Worm (Caenorhabditis elegans): ENCODE results near the gene F26C11.3.

DNA sequence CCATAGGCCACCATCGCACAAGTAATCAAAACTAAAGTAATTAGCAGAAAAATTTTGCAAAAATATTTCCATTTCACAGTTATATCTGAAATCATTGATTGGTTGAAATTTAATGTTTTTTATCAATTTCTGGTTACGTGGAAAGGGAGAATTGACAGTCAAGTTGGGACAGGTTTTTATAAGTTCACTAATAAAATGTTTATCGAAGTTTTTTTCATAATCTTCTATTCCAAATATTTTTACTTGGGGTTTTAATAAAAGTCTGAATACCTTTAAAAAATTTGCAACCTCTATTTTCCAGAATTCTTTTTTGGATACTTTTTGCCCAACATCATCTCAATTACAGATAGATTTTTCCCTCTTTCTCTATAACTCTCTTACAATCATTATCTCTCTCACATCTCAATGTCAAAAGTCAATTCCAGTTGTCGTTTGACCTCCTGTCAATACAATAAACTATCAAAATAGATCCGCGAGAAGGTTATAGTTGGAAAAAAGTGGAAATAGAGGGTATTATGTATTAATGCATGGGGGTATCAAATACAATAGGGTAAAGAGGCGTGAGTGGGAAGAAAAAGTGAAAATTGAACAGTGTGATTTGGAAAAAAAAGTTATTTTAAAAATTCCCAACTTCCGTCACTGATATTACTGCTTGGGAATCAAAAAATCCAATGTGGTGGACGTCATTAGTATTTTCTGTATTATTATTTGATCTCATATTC is 40.2 kb downstream of the F26C11.3 start, which contains the start of the genes chil-2 and ctsa-3.2:
- TF ChIP-seq R02D3.7 (tag; optimal IDR thresholded peaks at IDR 0.05) (no peak), unc-39 (tag; optimal IDR thresholded peaks at IDR 0.05) (no peak), D1046.2 (GFP tag; IDR thresholded peaks at IDR 0.05) (no peak), aha-1 (tag) (no peak), T26A8.4 (GFP tag; IDR thresholded peaks at IDR 0.05) (no peak), daf-8 (GFP tag; IDR thresholded peaks at IDR 0.05) (no peak), lin-39 (tag; optimal IDR thresholded peaks at IDR 0.05) (no peak), ZK546.5 (tag; optimal IDR thresholded peaks at IDR 0.05) (no peak), F49E8.2 (tag; optimal IDR thresholded peaks at IDR 0.05; ENCODE audit: borderline replicate concordance) (no peak), hmg-1.1 (GFP tag; IDR thresholded peaks at IDR 0.05) (no peak), nhr-11 (tag; optimal IDR thresholded peaks at IDR 0.05) (no peak), snpc-4 (tag; optimal IDR thresholded peaks at IDR 0.05) (no peak)

Measured in whole organism, L4 larva.